Fruit fly (Drosophila melanogaster) whole organism, embryonic: ENCODE data around the gene HBS1.

Experiments used
- Ada2b ChIP-seq: fragments of 200-800 bp; sonication (Bioruptor generic); IDR thresholded peaks from 2 replicates; pipeline ENCODE4 v1.3.6; 2022; ENCODE audit warnings: missing biosample characterization, missing genetic modification characterization
- Adf1 ChIP-seq: fragments of 200-800 bp; sonication (Bioruptor generic); IDR thresholded peaks from 2 replicates; pipeline ENCODE4 v1.3.6; 2022; ENCODE audit warnings: missing biosample characterization, missing genetic modification characterization
- Bgb ChIP-seq: fragments of 200-800 bp; sonication (Bioruptor generic); IDR thresholded peaks from 2 replicates; pipeline ENCODE4 v1.3.6; 2022; ENCODE audit warnings: missing biosample characterization, missing genetic modification characterization; ENCODE audit not compliant: partially characterized antibody
- CG10321 ChIP-seq: fragments of 200-800 bp; sonication (Bioruptor generic); IDR thresholded peaks from 2 replicates; pipeline ENCODE4 v1.3.6; 2022; ENCODE audit warnings: missing biosample characterization, missing genetic modification characterization
- CG10959 ChIP-seq: fragments of 200-800 bp; sonication (Bioruptor generic); IDR thresholded peaks from 2 replicates; pipeline ENCODE4 v1.3.6; 2022; ENCODE audit warnings: missing biosample characterization, missing genetic modification characterization
- CG11456 ChIP-seq: fragments of 200-800 bp; sonication (Bioruptor generic); IDR thresholded peaks from 3 replicates; pipeline ENCODE4 v1.3.6; 2022; ENCODE audit warnings: missing biosample characterization, missing genetic modification characterization
- CG12219 ChIP-seq: fragments of 200-800 bp; sonication (Bioruptor generic); optimal IDR thresholded peaks from 3 replicates; lab custom pipeline; 2018; ENCODE audit warnings: missing biosample characterization, mild to moderate bottlenecking, missing genetic modification characterization
- CG12769 ChIP-seq: fragments of 200-800 bp; sonication (Bioruptor generic); optimal IDR thresholded peaks from 2 replicates; lab custom pipeline; 2019; ENCODE audit warnings: missing biosample characterization, mild to moderate bottlenecking, missing genetic modification characterization, moderate library complexity
- CG16863 ChIP-seq: fragments of 200-800 bp; sonication (Bioruptor generic); optimal IDR thresholded peaks from 3 replicates; lab custom pipeline; 2016; ENCODE audit warnings: missing biosample characterization, missing genetic modification characterization
- CG17359 ChIP-seq: fragments of 200-800 bp; sonication (Bioruptor generic); optimal IDR thresholded peaks from 3 replicates; lab custom pipeline; 2018; ENCODE audit warnings: missing biosample characterization, mild to moderate bottlenecking, missing genetic modification characterization, moderate library complexity
- CG32767 ChIP-seq: fragments of 200-800 bp; sonication (Bioruptor generic); IDR thresholded peaks from 2 replicates; pipeline ENCODE4 v1.3.6; 2022; ENCODE audit warnings: missing biosample characterization, missing genetic modification characterization
- CG32772 ChIP-seq: fragments of 200-800 bp; sonication (Bioruptor generic); IDR thresholded peaks from 2 replicates; pipeline ENCODE4 v1.3.6; 2022; ENCODE audit warnings: missing biosample characterization, missing genetic modification characterization
- CG33213 ChIP-seq: fragments of 200-800 bp; sonication (Bioruptor generic); optimal IDR thresholded peaks from 3 replicates; lab custom pipeline; 2016; ENCODE audit warnings: missing biosample characterization, missing genetic modification characterization
- CG6175 ChIP-seq: fragments of 200-800 bp; sonication (Bioruptor generic); IDR thresholded peaks from 3 replicates; pipeline ENCODE4 v1.3.6; 2022; ENCODE audit warnings: missing biosample characterization, missing genetic modification characterization
- CG6272 ChIP-seq: fragments of 200-800 bp; sonication (Bioruptor generic); IDR thresholded peaks from 2 replicates; pipeline ENCODE4 v1.3.6; 2022; ENCODE audit warnings: missing biosample characterization, missing genetic modification characterization
- CG6689 ChIP-seq: fragments of 200-800 bp; sonication (Bioruptor generic); IDR thresholded peaks from 2 replicates; pipeline ENCODE4 v1.3.6; 2022; ENCODE audit warnings: missing biosample characterization, missing genetic modification characterization
- CG7556 ChIP-seq: fragments of 200-800 bp; sonication (Bioruptor generic); optimal IDR thresholded peaks from 2 replicates; lab custom pipeline; 2017; ENCODE audit warnings: missing biosample characterization, mild to moderate bottlenecking, missing genetic modification characterization
- CG8290 ChIP-seq, 3 experiments: fragments of 200-800 bp; sonication (Bioruptor generic); optimal IDR thresholded peaks; 2 replicates each; lab custom pipeline; 2016 to 2019; ENCODE audit warnings: missing biosample characterization in 3 of 3, missing genetic modification characterization in 3 of 3, mild to moderate bottlenecking in 2 of 3, moderate library complexity in 1 of 3
- CkIIα-i1 ChIP-seq: fragments of 200-800 bp; sonication (Bioruptor generic); IDR thresholded peaks from 2 replicates; pipeline ENCODE4 v1.3.6; 2022; ENCODE audit warnings: missing biosample characterization, missing genetic modification characterization
- ERR ChIP-seq: fragments of 200-800 bp; sonication (Bioruptor generic); optimal IDR thresholded peaks from 2 replicates; lab custom pipeline; 2016; ENCODE audit warnings: missing biosample characterization, missing genetic modification characterization
- HHEX ChIP-seq: fragments of 200-800 bp; sonication (Bioruptor generic); optimal IDR thresholded peaks from 3 replicates; lab custom pipeline; 2017; ENCODE audit warnings: missing biosample characterization, mild to moderate bottlenecking, missing genetic modification characterization, missing genetic modification reagents
- HLH4C ChIP-seq: fragments of 200-800 bp; sonication (Bioruptor generic); IDR thresholded peaks from 3 replicates; pipeline ENCODE4 v1.3.6; 2022; ENCODE audit warnings: missing biosample characterization, missing genetic modification characterization; ENCODE audit not compliant: partially characterized antibody
- Hr3 ChIP-seq: fragments of 200-800 bp; sonication (Bioruptor generic); optimal IDR thresholded peaks from 3 replicates; lab custom pipeline; 2016; ENCODE audit warnings: missing biosample characterization, missing genetic modification characterization
- Hr39 ChIP-seq: fragments of >200 bp; optimal IDR thresholded peaks from 2 replicates; lab custom pipeline; 2017
- MBD-R2 ChIP-seq: fragments of 200-800 bp; sonication (Bioruptor generic); IDR thresholded peaks from 2 replicates; pipeline ENCODE4 v1.3.6; 2022; ENCODE audit warnings: missing biosample characterization, missing genetic modification characterization
- Sox100B ChIP-seq: fragments of 200-800 bp; sonication (Bioruptor generic); optimal IDR thresholded peaks from 3 replicates; lab custom pipeline; 2018; ENCODE audit warnings: missing biosample characterization, mild to moderate bottlenecking, missing genetic modification characterization
- Sry-β ChIP-seq: fragments of 200-800 bp; sonication (Bioruptor generic); optimal IDR thresholded peaks from 2 replicates; lab custom pipeline; 2018; ENCODE audit warnings: missing biosample characterization, mild to moderate bottlenecking, missing genetic modification characterization, moderate library complexity
- abd-A ChIP-seq: fragments of 200-800 bp; sonication (Bioruptor generic); optimal IDR thresholded peaks from 3 replicates; lab custom pipeline; 2019; ENCODE audit warnings: missing biosample characterization, mild to moderate bottlenecking, missing genetic modification characterization, moderate library complexity
- ato ChIP-seq: fragments of 200-800 bp; sonication (Bioruptor generic); IDR thresholded peaks from 2 replicates; pipeline ENCODE4 v1.3.6; 2022; ENCODE audit warnings: missing biosample characterization, missing genetic modification characterization; ENCODE audit not compliant: partially characterized antibody
- bsh ChIP-seq, 2 experiments: fragments of 200-800 bp; sonication (Bioruptor generic); optimal IDR thresholded peaks; 2 replicates each; lab custom pipeline; 2017 to 2018; ENCODE audit warnings: mild to moderate bottlenecking in 2 of 2, missing biosample characterization in 2 of 2, missing genetic modification characterization in 2 of 2, moderate library complexity in 1 of 2
- crol ChIP-seq: fragments of 200-800 bp; sonication (Bioruptor generic); IDR thresholded peaks from 2 replicates; pipeline ENCODE4 v1.3.6; 2022; ENCODE audit warnings: missing biosample characterization, missing genetic modification characterization
- disco-r ChIP-seq: fragments of 200-800 bp; sonication (Bioruptor generic); optimal IDR thresholded peaks from 2 replicates; lab custom pipeline; 2016; ENCODE audit warnings: missing biosample characterization, missing genetic modification characterization
- dmrt99B ChIP-seq: fragments of 200-800 bp; sonication (Bioruptor generic); optimal IDR thresholded peaks from 2 replicates; lab custom pipeline; 2018; ENCODE audit warnings: missing biosample characterization, mild to moderate bottlenecking, missing genetic modification characterization, moderate library complexity
- emc ChIP-seq: fragments of 200-800 bp; sonication (Bioruptor generic); optimal IDR thresholded peaks from 2 replicates; lab custom pipeline; 2016; ENCODE audit warnings: missing biosample characterization, missing genetic modification characterization
- ewg ChIP-seq: fragments of 200-800 bp; sonication (Bioruptor generic); optimal IDR thresholded peaks from 3 replicates; lab custom pipeline; 2017; ENCODE audit warnings: mild to moderate bottlenecking, missing biosample characterization, missing genetic modification reagents, missing genetic modification characterization
- fd102C ChIP-seq: fragments of 200-800 bp; sonication (Bioruptor generic); optimal IDR thresholded peaks from 2 replicates; lab custom pipeline; 2018; ENCODE audit warnings: missing biosample characterization, mild to moderate bottlenecking, missing genetic modification characterization, moderate library complexity
- gem ChIP-seq: fragments of 200-800 bp; sonication (Bioruptor generic); optimal IDR thresholded peaks from 2 replicates; lab custom pipeline; 2019; ENCODE audit warnings: missing biosample characterization, mild to moderate bottlenecking, missing genetic modification characterization, moderate library complexity
- gt ChIP-seq: fragments of 200-800 bp; sonication (Bioruptor generic); IDR thresholded peaks from 2 replicates; pipeline ENCODE4 v1.3.6; 2022; ENCODE audit warnings: missing biosample characterization, missing genetic modification characterization
- ham ChIP-seq: fragments of 200-800 bp; sonication (Bioruptor generic); IDR thresholded peaks from 2 replicates; pipeline ENCODE4 v1.3.6; 2022; ENCODE audit warnings: missing biosample characterization, missing genetic modification characterization
- inv ChIP-seq: fragments of 200-800 bp; sonication (Bioruptor generic); IDR thresholded peaks from 2 replicates; pipeline ENCODE4 v1.3.6; 2022; ENCODE audit warnings: missing biosample characterization, missing genetic modification characterization; ENCODE audit not compliant: partially characterized antibody
- kah ChIP-seq: fragments of 200-800 bp; sonication (Bioruptor generic); optimal IDR thresholded peaks from 2 replicates; lab custom pipeline; 2018; ENCODE audit warnings: missing biosample characterization, mild to moderate bottlenecking, missing genetic modification characterization
- mam ChIP-seq: fragments of 200-800 bp; sonication (Bioruptor generic); optimal IDR thresholded peaks from 3 replicates; lab custom pipeline; 2016; ENCODE audit warnings: missing biosample characterization, missing genetic modification characterization
- nom ChIP-seq: fragments of 200-800 bp; sonication (Bioruptor generic); optimal IDR thresholded peaks from 2 replicates; lab custom pipeline; 2017; ENCODE audit warnings: missing biosample characterization, missing genetic modification characterization, mild to moderate bottlenecking, moderate library complexity, missing genetic modification reagents
- org-1 ChIP-seq: fragments of 200-800 bp; sonication (Bioruptor generic); optimal IDR thresholded peaks from 2 replicates; lab custom pipeline; 2017; ENCODE audit warnings: missing biosample characterization, missing genetic modification characterization
- pb ChIP-seq: fragments of 200-800 bp; sonication (Bioruptor generic); optimal IDR thresholded peaks from 3 replicates; lab custom pipeline; 2016; ENCODE audit warnings: missing biosample characterization, missing genetic modification characterization
- sima ChIP-seq: fragments of 200-800 bp; sonication (Bioruptor generic); optimal IDR thresholded peaks from 2 replicates; lab custom pipeline; 2016; ENCODE audit warnings: missing biosample characterization, missing genetic modification characterization
- sisA ChIP-seq: fragments of 200-800 bp; sonication (Bioruptor generic); IDR thresholded peaks from 2 replicates; pipeline ENCODE4 v1.3.6; 2022; ENCODE audit warnings: missing biosample characterization, missing genetic modification characterization
- ssp ChIP-seq: fragments of 200-800 bp; sonication (Bioruptor generic); IDR thresholded peaks from 2 replicates; pipeline ENCODE4 v1.3.6; 2022; ENCODE audit warnings: missing biosample characterization, missing genetic modification characterization
- stwl ChIP-seq: fragments of 200-800 bp; sonication (Bioruptor generic); optimal IDR thresholded peaks from 3 replicates; lab custom pipeline; 2018; ENCODE audit warnings: missing biosample characterization, mild to moderate bottlenecking, missing genetic modification characterization, moderate library complexity
- ttk ChIP-seq: fragments of 200-800 bp; sonication (Bioruptor generic); IDR thresholded peaks from 2 replicates; pipeline ENCODE4 v2.1.2; 2022; ENCODE audit warnings: missing biosample characterization, missing genetic modification characterization
- unpg ChIP-seq: fragments of 200-800 bp; sonication (Bioruptor generic); optimal IDR thresholded peaks from 3 replicates; lab custom pipeline; 2018; ENCODE audit warnings: missing biosample characterization, mild to moderate bottlenecking, missing genetic modification characterization, moderate library complexity

Gene HBS1

DNA sequence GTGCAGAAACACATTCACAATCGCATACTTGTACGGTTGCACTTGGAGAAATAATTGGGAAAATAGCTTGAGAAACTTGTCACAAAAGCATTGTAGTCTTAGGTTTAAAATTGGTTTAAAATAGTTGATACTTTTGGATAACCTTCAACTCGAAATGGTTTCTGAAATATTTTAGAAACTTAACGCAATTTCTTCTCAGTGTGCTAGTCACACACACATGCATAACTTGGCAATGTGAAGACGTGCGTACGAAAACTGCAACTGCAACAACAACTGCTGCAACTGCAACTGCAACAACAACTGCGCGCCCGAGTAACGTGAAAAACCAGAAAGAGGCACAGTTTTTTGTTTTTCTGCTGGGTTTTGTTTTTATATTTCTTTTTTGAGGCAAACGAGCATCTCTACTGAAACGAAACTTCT, 21.1 kb upstream of the HBS1 start (continued):
- TF ChIP-seq ato (GFP tag; lab: Robert Waterston, UW) (no peak), dmrt99B (tag; lab: Kevin White, UChicago) (peak; percentile 91), Sry-β (peak; percentile 1), disco-r (GFP tag; lab: Kevin White, UChicago) (peak; percentile 75), sisA (GFP tag; lab: Robert Waterston, UW) (peak; percentile 87), gt (GFP tag; lab: Robert Waterston, UW) (peak; percentile 61), ERR (GFP tag; lab: Kevin White, UChicago) (peak; percentile 37), HHEX (GFP tag; lab: Kevin White, UChicago) (peak; percentile 72), Bgb (GFP tag; lab: Robert Waterston, UW) (no peak), CG6175 (GFP tag; lab: Robert Waterston, UW) (no peak; the same call in 2 of the 3 replicates), CG6272 (GFP tag; lab: Robert Waterston, UW) (peak; percentile 66), pb (peak; percentile 65), CG12769 (peak; percentile 77), ttk (GFP tag; lab: Robert Waterston, UW) (peak; percentile 88), ssp (peak; percentile 63), ham (GFP tag; lab: Robert Waterston, UW) (no peak), CG33213 (GFP tag; lab: Kevin White, UChicago) (peak; percentile 78), CG8290 (GFP tag; optimal IDR thresholded peaks at IDR 0.05; lab: Kevin White, UChicago) (peak; percentile 73), CG8290 (tag; optimal IDR thresholded peaks at IDR 0.05; lab: Kevin White, UChicago) (peak in 1 of 2 experiments; percentile 87), ewg (GFP tag; lab: Kevin White, UChicago) (peak; percentile 83), Hr3 (GFP tag; lab: Kevin White, UChicago) (peak; percentile 80), Sox100B (GFP tag; lab: Kevin White, UChicago) (peak; percentile 82), CG10959 (GFP tag; lab: Robert Waterston, UW) (peak; percentile 95), nom (GFP tag; lab: Kevin White, UChicago) (peak; percentile 94), gem (tag; lab: Kevin White, UChicago) (peak; percentile 90), Hr39 (no peak), CG6689 (GFP tag; lab: Robert Waterston, UW) (peak; percentile 84), abd-A (tag; lab: Kevin White, UChicago) (no peak), bsh (GFP tag; optimal IDR thresholded peaks at IDR 0.05; lab: Kevin White, UChicago) (peak; percentile 86 to 92), CG32767 (peak; percentile 80), crol (GFP tag; lab: Robert Waterston, UW) (no peak), CG11456 (GFP tag; lab: Robert Waterston, UW) (peak; percentile 71), CG32772 (peak; percentile 81), MBD-R2 (GFP tag; lab: Robert Waterston, UW) (no peak), fd102C (peak; percentile 91), CG10321 (GFP tag; lab: Robert Waterston, UW) (peak; percentile 49; the same call in 1 of the 2 replicates), emc (peak; percentile 40), CG16863 (peak; percentile 89), org-1 (GFP tag; lab: Kevin White, UChicago) (peak; percentile 72), sima (peak; percentile 37), CG17359 (tag; lab: Kevin White, UChicago) (peak; percentile 93), Ada2b (GFP tag; lab: Robert Waterston, UW) (peak; percentile 82), HLH4C (GFP tag; lab: Robert Waterston, UW) (no peak), mam (GFP tag; lab: Kevin White, UChicago) (peak; percentile 39), inv (GFP tag; lab: Robert Waterston, UW) (no peak), CG12219 (GFP tag; lab: Kevin White, UChicago) (peak; percentile 76), Adf1 (GFP tag; lab: Robert Waterston, UW) (no peak), CkIIα-i1 (GFP tag; lab: Robert Waterston, UW) (no peak), CG7556 (GFP tag; lab: Kevin White, UChicago) (peak; percentile 66), kah (peak; percentile 78), stwl (tag; lab: Kevin White, UChicago) (peak; percentile 57), unpg (peak; percentile 83)
